Worm (Caenorhabditis elegans): Measurements from ENCODE around the gene aqp-2.

- TF ChIP-seq sea-2 (GFP tag; IDR thresholded peaks at IDR 0.05) (no peak), snpc-4 (GFP tag; optimal IDR thresholded peaks at IDR 0.05) (no peak), snpc-4 (tag; optimal IDR thresholded peaks at IDR 0.05) (no peak), ceh-100 (GFP tag; IDR thresholded peaks at IDR 0.05) (no peak), C06A6.2 (GFP tag; conservative IDR thresholded peaks at IDR 0.05) (no peak), pha-4 (tag; optimal IDR thresholded peaks at IDR 0.05) (no peak), B0035.1 (tag; optimal IDR thresholded peaks at IDR 0.05) (no peak), egl-18 (GFP tag; IDR thresholded peaks at IDR 0.05) (no peak), ama-1 (optimal IDR thresholded peaks at IDR 0.05) (no peak), ama-1 (GFP tag; optimal IDR thresholded peaks at IDR 0.05) (no peak), bed-2 (GFP tag; IDR thresholded peaks at IDR 0.05) (no peak), madf-10 (tag; optimal IDR thresholded peaks at IDR 0.05) (no peak), ets-4 (GFP tag; optimal IDR thresholded peaks at IDR 0.05) (no peak), ceh-79 (tag; optimal IDR thresholded peaks at IDR 0.05) (no peak), gei-17 (GFP tag; optimal IDR thresholded peaks at IDR 0.05) (no peak), nfya-1 (tag; optimal IDR thresholded peaks at IDR 0.05; ENCODE audit: borderline replicate concordance, insufficient read depth) (no peak)
Observed at ce11 chrII:9289127-9289526, 27.3 kb upstream of the aqp-2 start.
